Fruit fly (Drosophila melanogaster) whole organism, embryonic: ENCODE measurements around the gene NdufA3.

Experiments used
- Aef1 ChIP-seq: fragments of 200-800 bp; sonication (Bioruptor generic); IDR thresholded peaks from 3 replicates; pipeline ENCODE4 v1.3.6; 2022; ENCODE audit warnings: missing biosample characterization, missing genetic modification characterization
- CG10274 ChIP-seq: fragments of 200-800 bp; sonication (Bioruptor generic); optimal IDR thresholded peaks from 3 replicates; lab custom pipeline; 2017; ENCODE audit warnings: missing biosample characterization, mild to moderate bottlenecking, missing genetic modification characterization
- CG10431 ChIP-seq: fragments of 200-800 bp; sonication (Bioruptor generic); optimal IDR thresholded peaks from 3 replicates; lab custom pipeline; 2018; ENCODE audit warnings: missing biosample characterization, mild to moderate bottlenecking, missing genetic modification characterization
- CG10565 ChIP-seq: fragments of 200-800 bp; sonication (Bioruptor generic); optimal IDR thresholded peaks from 3 replicates; lab custom pipeline; 2016; ENCODE audit warnings: missing biosample characterization, mild to moderate bottlenecking, missing genetic modification characterization
- CG11560 ChIP-seq: fragments of 200-800 bp; sonication (Bioruptor generic); IDR thresholded peaks from 3 replicates; pipeline ENCODE4 v1.3.6; 2022; ENCODE audit warnings: missing biosample characterization, missing genetic modification characterization
- CG1233 ChIP-seq: fragments of 200-800 bp; sonication (Bioruptor generic); optimal IDR thresholded peaks from 4 replicates; lab custom pipeline; 2018; ENCODE audit warnings: missing biosample characterization, mild to moderate bottlenecking, missing genetic modification characterization
- CG13894 ChIP-seq: fragments of 200-800 bp; sonication (Bioruptor generic); optimal IDR thresholded peaks from 3 replicates; lab custom pipeline; 2018; ENCODE audit warnings: missing biosample characterization, mild to moderate bottlenecking, missing genetic modification characterization, moderate library complexity
- CG15269 ChIP-seq: fragments of 200-800 bp; sonication (Bioruptor generic); optimal IDR thresholded peaks from 2 replicates; lab custom pipeline; 2018; ENCODE audit warnings: missing biosample characterization, mild to moderate bottlenecking, missing genetic modification characterization, moderate library complexity
- CG15514 ChIP-seq: fragments of 200-800 bp; sonication (Bioruptor generic); optimal IDR thresholded peaks from 3 replicates; lab custom pipeline; 2017; ENCODE audit warnings: missing biosample characterization, missing genetic modification characterization, mild to moderate bottlenecking, moderate library complexity, missing genetic modification reagents
- CG1603 ChIP-seq: fragments of 200-800 bp; sonication (Bioruptor generic); optimal IDR thresholded peaks from 2 replicates; lab custom pipeline; 2019; ENCODE audit warnings: missing biosample characterization, mild to moderate bottlenecking, missing genetic modification characterization, moderate library complexity
- CG16813 ChIP-seq: fragments of 200-800 bp; sonication (Bioruptor generic); IDR thresholded peaks from 3 replicates; pipeline ENCODE4 v1.3.6; 2022; ENCODE audit warnings: missing biosample characterization, missing genetic modification characterization; ENCODE audit not compliant: partially characterized antibody
- CG17359 ChIP-seq: fragments of 200-800 bp; sonication (Bioruptor generic); optimal IDR thresholded peaks from 3 replicates; lab custom pipeline; 2018; ENCODE audit warnings: missing biosample characterization, mild to moderate bottlenecking, missing genetic modification characterization, moderate library complexity
- CG17829 ChIP-seq: fragments of 200-800 bp; optimal IDR thresholded peaks from 2 replicates; lab custom pipeline; 2019; ENCODE audit warnings: missing biosample characterization, mild to moderate bottlenecking, missing genetic modification characterization, moderate library complexity
- CG1792 ChIP-seq: fragments of 200-800 bp; sonication (Bioruptor generic); optimal IDR thresholded peaks from 2 replicates; lab custom pipeline; 2016; ENCODE audit warnings: missing biosample characterization, missing genetic modification characterization
- CG2120 ChIP-seq: fragments of 200-800 bp; sonication (Bioruptor generic); optimal IDR thresholded peaks from 3 replicates; lab custom pipeline; 2016; ENCODE audit warnings: missing biosample characterization, missing genetic modification characterization
- CG31441 ChIP-seq: fragments of 200-800 bp; sonication (Bioruptor generic); IDR thresholded peaks from 2 replicates; pipeline ENCODE4 v1.3.6; 2022; ENCODE audit warnings: missing biosample characterization, missing genetic modification characterization
- CG3281 ChIP-seq: fragments of 200-800 bp; sonication (Bioruptor generic); optimal IDR thresholded peaks from 3 replicates; lab custom pipeline; 2017; ENCODE audit warnings: missing biosample characterization, mild to moderate bottlenecking, missing genetic modification characterization
- CG34224 ChIP-seq: fragments of 200-800 bp; sonication (Bioruptor generic); IDR thresholded peaks from 3 replicates; pipeline ENCODE4 v1.3.6; 2022; ENCODE audit warnings: missing biosample characterization, missing genetic modification characterization; ENCODE audit not compliant: partially characterized antibody
- CG3847 ChIP-seq: fragments of 200-800 bp; sonication (Bioruptor generic); IDR thresholded peaks from 2 replicates; pipeline ENCODE4 v1.3.6; 2022; ENCODE audit warnings: missing biosample characterization, missing genetic modification characterization
- CG42726 ChIP-seq: fragments of 200-800 bp; sonication (Bioruptor generic); IDR thresholded peaks from 2 replicates; pipeline ENCODE4 v1.3.6; 2022; ENCODE audit warnings: missing biosample characterization, missing genetic modification characterization; ENCODE audit not compliant: partially characterized antibody
- CG4820 ChIP-seq: fragments of 200-800 bp; sonication (Bioruptor generic); optimal IDR thresholded peaks from 3 replicates; lab custom pipeline; 2016; ENCODE audit warnings: missing biosample characterization, missing genetic modification characterization
- CG6272 ChIP-seq: fragments of 200-800 bp; sonication (Bioruptor generic); IDR thresholded peaks from 2 replicates; pipeline ENCODE4 v1.3.6; 2022; ENCODE audit warnings: missing biosample characterization, missing genetic modification characterization
- CG7271 ChIP-seq: fragments of 200-800 bp; sonication (Bioruptor generic); optimal IDR thresholded peaks from 2 replicates; lab custom pipeline; 2018; ENCODE audit warnings: missing biosample characterization, mild to moderate bottlenecking, missing genetic modification characterization, moderate library complexity
- CG8281 ChIP-seq: fragments of 200-800 bp; sonication (Bioruptor generic); optimal IDR thresholded peaks from 2 replicates; lab custom pipeline; 2018; ENCODE audit warnings: missing biosample characterization, mild to moderate bottlenecking, missing genetic modification characterization, moderate library complexity
- CG9797 ChIP-seq: fragments of 200-800 bp; sonication (Bioruptor generic); optimal IDR thresholded peaks from 3 replicates; lab custom pipeline; 2018; ENCODE audit warnings: missing biosample characterization, mild to moderate bottlenecking, missing genetic modification characterization
- Dref ChIP-seq: fragments of 200-800 bp; sonication (Bioruptor generic); IDR thresholded peaks from 2 replicates; pipeline ENCODE4 v1.3.6; 2022; ENCODE audit warnings: missing biosample characterization, missing genetic modification characterization
- GATAe ChIP-seq: fragments of 200-800 bp; sonication (Bioruptor generic); conservative IDR thresholded peaks from 2 replicates; pipeline ENCODE4 v1.3.6; 2022; ENCODE audit warnings: missing biosample characterization, missing genetic modification characterization
- Med ChIP-seq: fragments of 200-800 bp; sonication (Bioruptor generic); peaks from one replicate; lab custom pipeline; 2016; ENCODE audit warnings: missing biosample characterization, missing genetic modification characterization, mild to moderate bottlenecking, inconsistent platforms, moderate library complexity
- Mes4 ChIP-seq: fragments of 200-800 bp; sonication (Bioruptor generic); optimal IDR thresholded peaks from 2 replicates; lab custom pipeline; 2016; ENCODE audit warnings: missing biosample characterization, missing genetic modification characterization
- Sox100B ChIP-seq: fragments of 200-800 bp; sonication (Bioruptor generic); optimal IDR thresholded peaks from 3 replicates; lab custom pipeline; 2018; ENCODE audit warnings: missing biosample characterization, mild to moderate bottlenecking, missing genetic modification characterization
- Tbp ChIP-seq: fragments of >200 bp; optimal IDR thresholded peaks from 2 replicates; lab custom pipeline; 2018; ENCODE audit warnings: missing biosample characterization, missing genetic modification characterization
- ab ChIP-seq: fragments of 200-800 bp; sonication (Bioruptor generic); optimal IDR thresholded peaks from 2 replicates; lab custom pipeline; 2016; ENCODE audit warnings: missing biosample characterization, missing genetic modification characterization
- ato ChIP-seq: fragments of 200-800 bp; sonication (Bioruptor generic); IDR thresholded peaks from 2 replicates; pipeline ENCODE4 v1.3.6; 2022; ENCODE audit warnings: missing biosample characterization, missing genetic modification characterization; ENCODE audit not compliant: partially characterized antibody
- chinmo ChIP-seq: fragments of 200-800 bp; sonication (Bioruptor generic); IDR thresholded peaks from 4 replicates; pipeline ENCODE4 v1.3.6; 2022; ENCODE audit warnings: missing biosample characterization, missing genetic modification characterization; ENCODE audit not compliant: partially characterized antibody
- chm ChIP-seq: fragments of 200-800 bp; sonication (Bioruptor generic); IDR thresholded peaks from 2 replicates; pipeline ENCODE4 v1.3.6; 2022; ENCODE audit warnings: missing biosample characterization, missing genetic modification characterization
- da ChIP-seq: fragments of 200-800 bp; sonication (Bioruptor generic); optimal IDR thresholded peaks from 2 replicates; lab custom pipeline; 2016; ENCODE audit warnings: missing biosample characterization, missing genetic modification characterization
- dm ChIP-seq: fragments of 200-800 bp; sonication (Bioruptor generic); optimal IDR thresholded peaks from 3 replicates; lab custom pipeline; 2016; ENCODE audit warnings: missing biosample characterization, missing genetic modification characterization
- fd96Cb ChIP-seq: fragments of 200-800 bp; sonication (Bioruptor generic); optimal IDR thresholded peaks from 2 replicates; lab custom pipeline; 2018; ENCODE audit warnings: missing biosample characterization, mild to moderate bottlenecking, missing genetic modification characterization, moderate library complexity
- hb ChIP-seq: fragments of 200-800 bp; sonication (Bioruptor generic); IDR thresholded peaks from 3 replicates; pipeline ENCODE4 v1.3.6; 2022; ENCODE audit warnings: missing biosample characterization, missing genetic modification characterization; ENCODE audit not compliant: partially characterized antibody
- lilli ChIP-seq: fragments of 200-800 bp; sonication (Bioruptor generic); optimal IDR thresholded peaks from 3 replicates; lab custom pipeline; 2016; ENCODE audit warnings: missing biosample characterization, missing genetic modification characterization
- lola ChIP-seq, 3 experiments: fragments of >200 bp in 2 of 3; fragments of 200-800 bp in 1 of 3; sonication (Bioruptor generic) in 1 of 3; optimal IDR thresholded peaks; 2 replicates each; lab custom pipeline; 2017 to 2019; ENCODE audit warnings: missing biosample characterization in 3 of 3, missing genetic modification characterization in 3 of 3, mild to moderate bottlenecking in 1 of 3, moderate library complexity in 1 of 3
- nerfin-2 ChIP-seq: fragments of 200-800 bp; sonication (Bioruptor generic); IDR thresholded peaks from 2 replicates; pipeline ENCODE4 v1.3.6; 2022; ENCODE audit warnings: missing biosample characterization, missing genetic modification characterization; ENCODE audit not compliant: partially characterized antibody
- nmo ChIP-seq: fragments of 200-800 bp; sonication (Bioruptor generic); optimal IDR thresholded peaks from 2 replicates; lab custom pipeline; 2018; ENCODE audit warnings: missing biosample characterization, mild to moderate bottlenecking, missing genetic modification characterization, moderate library complexity
- oc ChIP-seq: fragments of 200-800 bp; sonication (Bioruptor generic); optimal IDR thresholded peaks from 2 replicates; lab custom pipeline; 2018; ENCODE audit warnings: missing biosample characterization, mild to moderate bottlenecking, missing genetic modification characterization, moderate library complexity
- p53 ChIP-seq: fragments of 200-800 bp; sonication (Bioruptor generic); optimal IDR thresholded peaks from 2 replicates; lab custom pipeline; 2016; ENCODE audit warnings: missing biosample characterization, missing genetic modification characterization
- pzg ChIP-seq: fragments of 200-800 bp; sonication (Bioruptor generic); optimal IDR thresholded peaks from 3 replicates; lab custom pipeline; 2018; ENCODE audit warnings: missing biosample characterization, mild to moderate bottlenecking, missing genetic modification characterization, moderate library complexity
- sd ChIP-seq: fragments of 200-800 bp; sonication (Bioruptor generic); optimal IDR thresholded peaks from 3 replicates; lab custom pipeline; 2018; ENCODE audit warnings: missing biosample characterization, mild to moderate bottlenecking, missing genetic modification characterization, moderate library complexity
- zen2 ChIP-seq: fragments of 200-800 bp; sonication (Bioruptor generic); IDR thresholded peaks from 3 replicates; pipeline ENCODE4 v1.3.6; 2022; ENCODE audit warnings: missing biosample characterization, missing genetic modification characterization; ENCODE audit not compliant: partially characterized antibody
- zf30C ChIP-seq: fragments of 200-800 bp; sonication (Bioruptor generic); optimal IDR thresholded peaks from 3 replicates; lab custom pipeline; 2018; ENCODE audit warnings: missing biosample characterization, mild to moderate bottlenecking, missing genetic modification characterization

The NdufA3 gene

DNA sequence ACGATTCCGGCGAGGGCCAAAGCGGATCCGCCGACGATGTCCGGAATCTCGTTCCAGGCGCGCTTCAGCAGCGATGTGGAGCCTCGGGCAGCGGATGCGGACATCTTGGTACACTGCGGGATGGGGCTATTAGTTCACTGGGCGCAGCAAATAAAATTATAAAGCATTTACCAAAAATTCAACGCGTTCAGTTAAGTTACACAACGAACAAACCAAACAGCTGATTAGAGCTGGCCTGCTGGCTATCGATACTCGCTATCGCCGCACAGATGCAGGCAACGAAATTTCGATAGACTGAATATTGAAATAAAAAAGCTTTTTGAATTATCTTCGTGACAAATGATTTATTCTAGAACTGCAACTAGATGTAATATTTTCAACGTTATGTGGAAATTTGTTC lies at the start of gene NdufA3 (continued):
- TF ChIP-seq lilli (GFP tag; lab: Kevin White, UChicago) (no peak), Med (GFP tag; lab: Kevin White, UChicago) (peak; percentile 20), CG15514 (GFP tag; lab: Kevin White, UChicago) (peak; percentile 18), sd (tag; lab: Kevin White, UChicago) (no peak), Mes4 (GFP tag; lab: Kevin White, UChicago) (no peak), chm (GFP tag; lab: Robert Waterston, UW) (no peak), CG42726 (GFP tag; lab: Robert Waterston, UW) (peak; percentile 73; the same call in 1 of the 2 replicates), CG8281 (tag; lab: Kevin White, UChicago) (no peak), CG1233 (GFP tag; lab: Kevin White, UChicago) (no peak), Tbp (GFP tag; lab: Kevin White, UChicago) (no peak), GATAe (GFP tag; lab: Robert Waterston, UW) (no peak), pzg (GFP tag; lab: Kevin White, UChicago) (peak; percentile 62), nmo (GFP tag; lab: Kevin White, UChicago) (peak; percentile 5), CG2120 (GFP tag; lab: Kevin White, UChicago) (no peak), CG9797 (GFP tag; lab: Kevin White, UChicago) (peak; percentile 25), CG10565 (no peak), CG10431 (GFP tag; lab: Kevin White, UChicago) (no peak), CG16813 (GFP tag; lab: Robert Waterston, UW) (peak; percentile 72), CG17829 (tag; lab: Kevin White, UChicago) (peak; percentile 11), CG13894 (tag; lab: Kevin White, UChicago) (no peak), Dref (GFP tag; lab: Robert Waterston, UW) (peak; percentile 84), CG1792 (no peak), CG1603 (tag; lab: Kevin White, UChicago) (peak; percentile 26), Sox100B (GFP tag; lab: Kevin White, UChicago) (no peak), dm (GFP tag; lab: Kevin White, UChicago) (no peak), hb (GFP tag; lab: Robert Waterston, UW) (peak; percentile 81), oc (tag; lab: Kevin White, UChicago) (no peak), zf30C (GFP tag; lab: Kevin White, UChicago) (no peak), ato (GFP tag; lab: Robert Waterston, UW) (peak; percentile 67; the same call in 1 of the 2 replicates), lola (GFP tag; optimal IDR thresholded peaks at IDR 0.05; lab: Kevin White, UChicago) (no peak), CG10274 (no peak), CG3847 (GFP tag; lab: Robert Waterston, UW) (0 out of 2 replicates have a peak, but pooled peaks have one; percentile 5), CG15269 (tag; lab: Kevin White, UChicago) (no peak), CG7271 (tag; lab: Kevin White, UChicago) (no peak), zen2 (GFP tag; lab: Robert Waterston, UW) (peak; percentile 67; the same call in 2 of the 3 replicates), CG17359 (no peak), Aef1 (no peak), da (GFP tag; lab: Kevin White, UChicago) (no peak), fd96Cb (tag; lab: Kevin White, UChicago) (no peak), chinmo (GFP tag; lab: Robert Waterston, UW) (0 out of 4 replicates have a peak, but pooled peaks have one; percentile 71), CG11560 (no peak; the same call in 2 of the 3 replicates), p53 (GFP tag; lab: Kevin White, UChicago) (no peak), ab (GFP tag; lab: Kevin White, UChicago) (no peak), CG3281 (GFP tag; lab: Kevin White, UChicago) (no peak), CG6272 (GFP tag; lab: Robert Waterston, UW) (no peak), nerfin-2 (GFP tag; lab: Robert Waterston, UW) (peak; percentile 80), CG31441 (no peak), CG4820 (no peak), CG34224 (GFP tag; lab: Robert Waterston, UW) (peak; percentile 86; the same call in 2 of the 3 replicates)
